Fruit fly (Drosophila melanogaster): ENCODE measurements around the gene CG32212.

DNA sequence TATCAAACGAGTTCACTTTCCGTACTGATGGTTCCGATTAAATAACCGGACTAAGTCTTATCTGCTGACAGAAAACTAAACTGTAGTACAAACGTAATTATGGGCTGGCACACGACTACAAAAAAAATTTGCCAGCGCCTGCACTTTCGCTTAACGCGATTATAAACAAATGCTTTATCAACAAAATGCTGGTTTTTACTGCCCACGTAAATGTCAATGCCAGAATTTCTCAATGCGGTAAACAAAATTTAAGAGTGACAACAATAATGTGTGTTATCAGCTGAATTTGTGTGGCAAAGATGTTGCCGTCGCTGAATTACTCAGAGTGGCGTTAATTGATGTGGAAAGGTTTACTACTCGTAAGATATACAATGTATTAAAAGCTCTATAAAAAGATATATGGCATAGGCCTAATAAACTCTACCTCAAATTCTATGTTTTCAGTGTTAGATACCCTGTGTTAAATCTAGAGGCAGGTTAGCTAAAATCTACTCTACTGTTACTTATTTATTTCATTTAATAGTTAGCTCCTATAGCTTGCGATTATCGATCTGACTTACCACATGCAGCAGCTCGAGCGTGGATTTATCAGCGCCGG lies 8.7 kb downstream of the CG32212 start:
- no peak for TF ChIP-seq CTCF (optimal IDR thresholded peaks at IDR 0.05)
- no peak for TF ChIP-seq CG8478 (optimal IDR thresholded peaks at IDR 0.05)
